Fruit fly (Drosophila melanogaster) S2 (cell line): ENCODE results near the gene CG12171.

Experiments
- CG8478 ChIP-seq: fragments of >200 bp; optimal IDR thresholded peaks from 2 replicates; lab custom pipeline; 2018
- CTCF ChIP-seq, 2 experiments: fragments of >200 bp; optimal IDR thresholded peaks; 2 replicates each; lab custom pipeline; 2018

DNA sequence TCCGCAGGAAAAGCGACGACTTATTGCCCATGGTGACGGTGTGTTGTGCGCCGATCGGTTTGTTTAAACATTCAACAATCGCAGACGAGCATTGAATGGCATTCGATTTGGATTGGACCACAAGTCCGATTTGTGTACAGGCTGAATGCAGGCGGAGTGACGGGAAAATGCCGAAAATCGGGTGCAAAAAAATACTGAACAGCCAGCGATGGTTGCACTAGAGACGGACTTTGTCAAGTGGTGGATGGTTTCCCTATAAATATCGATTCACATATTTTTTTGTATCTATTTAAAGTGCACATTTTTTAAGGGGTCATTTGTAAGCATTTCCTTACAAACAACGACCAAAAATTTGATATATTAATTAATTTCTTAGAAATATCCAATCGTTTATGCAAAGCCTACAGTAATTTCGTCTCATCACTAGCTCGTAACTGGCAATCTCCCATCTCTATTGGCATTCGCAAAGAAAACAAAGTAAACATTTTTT lies 21.3 kb downstream of the CG12171 start, which contains the start of the genes elm and MED27:
- TF ChIP-seq CTCF (optimal IDR thresholded peaks at IDR 0.05; lab: Kevin White, UChicago) (no peak), CG8478 (no peak)
